Fruit fly (Drosophila melanogaster): ENCODE measurements around the gene AP-1-2beta.

AP-1-2beta gene

DNA sequence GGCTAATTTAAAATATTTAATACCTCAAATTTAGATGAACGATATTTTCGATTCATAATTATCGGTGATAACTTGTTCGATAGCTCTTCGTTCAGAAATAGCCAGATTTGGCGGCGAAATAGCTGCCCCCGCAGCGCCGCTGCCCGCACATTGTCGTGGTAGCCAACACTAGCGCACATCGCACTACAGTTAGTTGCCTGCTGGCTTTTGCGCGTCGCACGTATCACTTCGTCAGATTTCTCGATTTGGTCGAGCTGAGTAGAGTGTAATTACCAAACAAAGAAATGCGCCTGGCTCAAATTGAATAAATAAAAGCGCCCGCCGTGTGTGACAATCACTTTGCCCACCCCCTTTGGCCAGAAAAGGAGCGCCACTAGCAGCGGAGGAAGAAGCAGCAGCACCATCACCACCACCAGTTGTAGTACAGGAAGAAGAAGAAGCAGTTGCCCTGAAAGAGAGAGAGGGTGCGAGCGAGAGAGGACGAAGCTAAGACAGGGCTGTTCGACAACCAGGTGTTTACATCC is 19.9 kb downstream of the AP-1-2beta start, which contains the start of gene Abcd3:
TSS of gene Abcd3 (plus strand) at position 145 of the 524 bp plus-strand sequence.
- TF ChIP-seq CG3032 (tag; optimal IDR thresholded peaks at IDR 0.05), result peak; percentile 0
- no peak for TF ChIP-seq fd85E (GFP tag; optimal IDR thresholded peaks at IDR 0.05)
- no peak for TF ChIP-seq salr (GFP tag; optimal IDR thresholded peaks at IDR 0.05)
- TF ChIP-seq net (GFP tag; optimal IDR thresholded peaks at IDR 0.05), result peak; percentile 48
- TF ChIP-seq CG11762 (GFP tag; optimal IDR thresholded peaks at IDR 0.05; ENCODE audit: insufficient read depth), result no peak
- no peak for TF ChIP-seq Met (GFP tag; optimal IDR thresholded peaks at IDR 0.05)
- TF ChIP-seq CG1621 (tag; optimal IDR thresholded peaks at IDR 0.05), result no peak
- no peak for TF ChIP-seq Lpt (GFP tag; optimal IDR thresholded peaks at IDR 0.05)
- TF ChIP-seq CG15336 (GFP tag; IDR thresholded peaks at IDR 0.05), result no peak; the same call in 1 of the 2 replicates
- TF ChIP-seq CG6163 (GFP tag; IDR thresholded peaks at IDR 0.05), result peak; percentile 20; the same call in 1 of the 3 replicates
- no peak for TF ChIP-seq CG10669 (GFP tag; optimal IDR thresholded peaks at IDR 0.05)
- no peak for TF ChIP-seq Ets96B (tag; optimal IDR thresholded peaks at IDR 0.05)
- TF ChIP-seq Ets21C (GFP tag; optimal IDR thresholded peaks at IDR 0.05), result no peak
- peak; percentile 7 for TF ChIP-seq Eip78C (GFP tag)
- TF ChIP-seq Eip93F (GFP tag; optimal IDR thresholded peaks at IDR 0.05), result no peak
- peak; percentile 42; the same call in 2 of the 3 replicates for TF ChIP-seq eg (GFP tag; IDR thresholded peaks at IDR 0.05)
- TF ChIP-seq pdm3 (GFP tag; optimal IDR thresholded peaks at IDR 0.05), result no peak
- TF ChIP-seq Sox14 (GFP tag; optimal IDR thresholded peaks at IDR 0.05), result peak; percentile 69
- peak; percentile 54; the same call in 1 of the 3 replicates for TF ChIP-seq CG8119 (GFP tag; IDR thresholded peaks at IDR 0.05)
- TF ChIP-seq fkh (GFP tag; optimal IDR thresholded peaks at IDR 0.05), result peak; percentile 66
- TF ChIP-seq Sox15 (GFP tag; optimal IDR thresholded peaks at IDR 0.05), result no peak
- TF ChIP-seq Hr39 (GFP tag; optimal IDR thresholded peaks at IDR 0.05), result no peak
- TF ChIP-seq CG31627 (GFP tag; optimal IDR thresholded peaks at IDR 0.05), result no peak
- TF ChIP-seq ss (GFP tag; optimal IDR thresholded peaks at IDR 0.05), result peak; percentile 52 to 59
- TF ChIP-seq CG8319 (GFP tag; optimal IDR thresholded peaks at IDR 0.05), result no peak
- peak; percentile 90 for TF ChIP-seq dsx (GFP tag; optimal IDR thresholded peaks at IDR 0.05; ENCODE audit: poor library complexity, severe bottlenecking)
- TF ChIP-seq CG9139 (GFP tag; optimal IDR thresholded peaks at IDR 0.05), result peak; percentile 16
- no peak for TF ChIP-seq CG7368 (GFP tag; optimal IDR thresholded peaks at IDR 0.05)
- TF ChIP-seq Blimp-1 (GFP tag; optimal IDR thresholded peaks at IDR 0.05), result no peak
- no peak for TF ChIP-seq CG16779 (tag; optimal IDR thresholded peaks at IDR 0.05)
- TF ChIP-seq CG8632 (GFP tag; optimal IDR thresholded peaks at IDR 0.05), result peak; percentile 1
- peak; percentile 9 for TF ChIP-seq achi (GFP tag; optimal IDR thresholded peaks at IDR 0.05)
- TF ChIP-seq CG11902 (GFP tag; optimal IDR thresholded peaks at IDR 0.05), result no peak
- TF ChIP-seq CG6808 (GFP tag; optimal IDR thresholded peaks at IDR 0.05), result peak; percentile 3
- peak; percentile 6 for TF ChIP-seq Eip75B (GFP tag; optimal IDR thresholded peaks at IDR 0.05)
- TF ChIP-seq CG3919 (GFP tag; optimal IDR thresholded peaks at IDR 0.05), result peak; percentile 30
- peak; percentile 65 for TF ChIP-seq svp (GFP tag)
- TF ChIP-seq CG11294 (GFP tag; IDR thresholded peaks at IDR 0.05), result no peak
- TF ChIP-seq CG6276 (GFP tag; optimal IDR thresholded peaks at IDR 0.05), result no peak
- TF ChIP-seq dac (GFP tag; optimal IDR thresholded peaks at IDR 0.05), result no peak
- peak; percentile 61 for TF ChIP-seq CG6854 (GFP tag; optimal IDR thresholded peaks at IDR 0.05)
- TF ChIP-seq CG10631 (GFP tag; optimal IDR thresholded peaks at IDR 0.05), result no peak
- TF ChIP-seq CG34406 (GFP tag; optimal IDR thresholded peaks at IDR 0.05), result no peak
- TF ChIP-seq esn (GFP tag; optimal IDR thresholded peaks at IDR 0.05), result peak; percentile 42
- no peak for TF ChIP-seq vri (GFP tag; optimal IDR thresholded peaks at IDR 0.05)
- no peak for TF ChIP-seq Hr38 (GFP tag; optimal IDR thresholded peaks at IDR 0.05)
- no peak for TF ChIP-seq Hr4 (GFP tag; optimal IDR thresholded peaks at IDR 0.05)
- TF ChIP-seq CG6792 (GFP tag; optimal IDR thresholded peaks at IDR 0.05), result no peak
- peak; percentile 1 for TF ChIP-seq cyc (GFP tag; optimal IDR thresholded peaks at IDR 0.05)
- TF ChIP-seq lz (GFP tag; optimal IDR thresholded peaks at IDR 0.05), result no peak
- no peak for TF ChIP-seq topi (GFP tag; optimal IDR thresholded peaks at IDR 0.05)
- no peak for TF ChIP-seq CG4318 (GFP tag; optimal IDR thresholded peaks at IDR 0.05)

All from whole organism, prepupa.